Worm (Caenorhabditis elegans): Measurements from ENCODE around the gene col-17.

- TF ChIP-seq sox-4 (tag; optimal IDR thresholded peaks at IDR 0.05), result no peak
- TF ChIP-seq fkh-8 (tag; optimal IDR thresholded peaks at IDR 0.05), result no peak
- no peak for TF ChIP-seq mdl-1 (tag; optimal IDR thresholded peaks at IDR 0.05)
- no peak for TF ChIP-seq snpc-4 (tag; optimal IDR thresholded peaks at IDR 0.05)
- TF ChIP-seq fkh-10 (GFP tag; optimal IDR thresholded peaks at IDR 0.05), result no peak
- TF ChIP-seq lir-3 (tag; optimal IDR thresholded peaks at IDR 0.05; ENCODE audit: poor library complexity), result no peak
- TF ChIP-seq elt-3 (tag; optimal IDR thresholded peaks at IDR 0.05), result peak in 1 of 6 experiments; percentile 45
- TF ChIP-seq blmp-1 (tag; optimal IDR thresholded peaks at IDR 0.05), result peak; percentile 32
Observed at ce11 chrII:4857086-4857485, 10.3 kb downstream of the col-17 start.

Measured in whole organism, L1 larva.